Worm (Caenorhabditis elegans) whole organism, late embryonic: ENCODE results near the gene C14E2.3.

Source experiments
- K02D7.2 ChIP-seq: sonication (generic microtip); optimal IDR thresholded peaks from 2 replicates; lab custom pipeline; 2017; ENCODE audit warnings: mild to moderate bottlenecking, missing genetic modification characterization, missing compliant biosample characterization
- K09A11.1 ChIP-seq: sonication (generic microtip); optimal IDR thresholded peaks from 2 replicates; lab custom pipeline; 2017; ENCODE audit warnings: antibody characterized with exemption, mild to moderate bottlenecking, missing genetic modification characterization, missing compliant biosample characterization; ENCODE audit not compliant: insufficient read depth
- Y22D7AL.16 ChIP-seq: sonication (generic microtip); optimal IDR thresholded peaks from 2 replicates; lab custom pipeline; 2016; ENCODE audit warnings: missing genetic modification characterization, missing compliant biosample characterization
- ama-1 ChIP-seq: fragments of 150-350 bp; optimal IDR thresholded peaks from 2 replicates; lab custom pipeline; 2014
- ceh-14 ChIP-seq: sonication (generic microtip); optimal IDR thresholded peaks from 2 replicates; lab custom pipeline; 2016; ENCODE audit warnings: missing genotype, missing genetic modification characterization, missing compliant biosample characterization
- ceh-18 ChIP-seq: sonication (generic microtip); optimal IDR thresholded peaks from 2 replicates; lab custom pipeline; 2016; ENCODE audit warnings: missing genetic modification characterization, missing compliant biosample characterization
- ceh-22 ChIP-seq: sonication (generic microtip); optimal IDR thresholded peaks from 2 replicates; lab custom pipeline; 2017; ENCODE audit warnings: missing biosample characterization, missing genetic modification characterization
- ceh-31 ChIP-seq: sonication (generic microtip); optimal IDR thresholded peaks from 2 replicates; lab custom pipeline; 2016; ENCODE audit warnings: missing genetic modification characterization, missing compliant biosample characterization
- ceh-45 ChIP-seq: fragments of 200-800 bp; sonication (Bioruptor generic); IDR thresholded peaks from 2 replicates; pipeline ENCODE4 v1.3.6; 2022; ENCODE audit warnings: missing genetic modification reagents, missing genetic modification characterization, missing compliant biosample characterization
- ceh-9 ChIP-seq: sonication (generic microtip); optimal IDR thresholded peaks from 2 replicates; lab custom pipeline; 2016; ENCODE audit warnings: mild to moderate bottlenecking, missing genetic modification characterization, inconsistent platforms, missing compliant biosample characterization
- che-1 ChIP-seq: sonication (generic microtip); optimal IDR thresholded peaks from 2 replicates; lab custom pipeline; 2016; ENCODE audit warnings: mild to moderate bottlenecking, missing genetic modification characterization, missing compliant biosample characterization
- dve-1 ChIP-seq: sonication (generic microtip); optimal IDR thresholded peaks from 2 replicates; lab custom pipeline; 2017; ENCODE audit warnings: antibody characterized with exemption, mild to moderate bottlenecking, missing genetic modification characterization, missing compliant biosample characterization
- elt-2 ChIP-seq: sonication (generic microtip); optimal IDR thresholded peaks from 2 replicates; lab custom pipeline; 2016; ENCODE audit warnings: missing genetic modification reagents, missing genetic modification characterization, missing compliant biosample characterization
- elt-4 ChIP-seq: sonication (generic microtip); optimal IDR thresholded peaks from 2 replicates; lab custom pipeline; 2016; ENCODE audit warnings: missing genetic modification characterization, missing compliant biosample characterization
- fax-1 ChIP-seq: sonication (generic microtip); optimal IDR thresholded peaks from 2 replicates; lab custom pipeline; 2016; ENCODE audit warnings: missing genotype, missing genetic modification characterization, missing compliant biosample characterization
- fkh-10 ChIP-seq: fragments of 150-350 bp; optimal IDR thresholded peaks from 2 replicates; lab custom pipeline; 2014; ENCODE audit warnings: missing biosample characterization, missing genetic modification reagents, missing genetic modification characterization
- hlh-13 ChIP-seq: fragments of 200-800 bp; sonication (Bioruptor generic); optimal IDR thresholded peaks from 2 replicates; lab custom pipeline; 2018; ENCODE audit warnings: mild to moderate bottlenecking, missing genetic modification characterization, missing compliant biosample characterization
- hlh-15 ChIP-seq: sonication (generic microtip); optimal IDR thresholded peaks from 2 replicates; lab custom pipeline; 2016; ENCODE audit warnings: missing genetic modification characterization, missing compliant biosample characterization
- hlh-30 ChIP-seq: sonication (generic microtip); optimal IDR thresholded peaks from 2 replicates; lab custom pipeline; 2017; ENCODE audit warnings: antibody characterized with exemption, missing genetic modification characterization, missing compliant biosample characterization; ENCODE audit not compliant: insufficient read depth
- hlh-6 ChIP-seq: sonication (generic microtip); optimal IDR thresholded peaks from 2 replicates; lab custom pipeline; 2016; ENCODE audit warnings: missing genotype, missing genetic modification characterization, missing compliant biosample characterization
- hlh-8 ChIP-seq: sonication (generic microtip); optimal IDR thresholded peaks from 2 replicates; lab custom pipeline; 2016; ENCODE audit warnings: missing genotype, missing genetic modification characterization, missing compliant biosample characterization
- madf-2 ChIP-seq: sonication (generic microtip); optimal IDR thresholded peaks from 2 replicates; lab custom pipeline; 2017; ENCODE audit warnings: missing genetic modification characterization, missing compliant biosample characterization
- mec-3 ChIP-seq: sonication (generic microtip); optimal IDR thresholded peaks from 2 replicates; lab custom pipeline; 2016; ENCODE audit warnings: borderline replicate concordance, missing genetic modification characterization, missing compliant biosample characterization
- npax-4 ChIP-seq: sonication (generic microtip); optimal IDR thresholded peaks from 2 replicates; lab custom pipeline; 2016; ENCODE audit warnings: missing genetic modification characterization, missing compliant biosample characterization
- odd-2 ChIP-seq: sonication (generic microtip); optimal IDR thresholded peaks from 2 replicates; lab custom pipeline; 2017; ENCODE audit warnings: antibody characterized with exemption, mild to moderate bottlenecking, missing genetic modification characterization, missing compliant biosample characterization
- pha-2 ChIP-seq: sonication (generic microtip); optimal IDR thresholded peaks from 2 replicates; lab custom pipeline; 2017; ENCODE audit warnings: mild to moderate bottlenecking, missing genetic modification characterization, missing compliant biosample characterization
- pha-4 ChIP-seq: fragments of 150-350 bp; optimal IDR thresholded peaks from 2 replicates; lab custom pipeline; 2018; ENCODE audit warnings: missing biosample characterization, missing genetic modification reagents, missing genetic modification characterization
- pqm-1 ChIP-seq: sonication (generic microtip); optimal IDR thresholded peaks from 2 replicates; lab custom pipeline; 2016; ENCODE audit warnings: missing genetic modification characterization, missing compliant biosample characterization
- sdc-2 ChIP-seq: sonication (generic microtip); optimal IDR thresholded peaks from 2 replicates; lab custom pipeline; 2016; ENCODE audit warnings: missing genotype, missing genetic modification characterization, missing compliant biosample characterization
- sox-2 ChIP-seq: fragments of 200-800 bp; sonication (Bioruptor generic); IDR thresholded peaks from 2 replicates; pipeline ENCODE4 v1.3.6; 2022; ENCODE audit warnings: missing genetic modification reagents, missing genetic modification characterization, missing compliant biosample characterization
- sox-4 ChIP-seq: sonication (generic microtip); optimal IDR thresholded peaks from 2 replicates; lab custom pipeline; 2017; ENCODE audit warnings: mild to moderate bottlenecking, missing genetic modification characterization, inconsistent platforms, missing compliant biosample characterization
- syd-9 ChIP-seq: sonication (generic microtip); optimal IDR thresholded peaks from 2 replicates; lab custom pipeline; 2016; ENCODE audit warnings: mild to moderate bottlenecking, missing genetic modification characterization, moderate library complexity, missing compliant biosample characterization
- tbx-7 ChIP-seq: sonication (generic microtip); optimal IDR thresholded peaks from 2 replicates; lab custom pipeline; 2016; ENCODE audit warnings: missing genotype, missing genetic modification characterization, missing compliant biosample characterization
- unc-3 ChIP-seq, 2 experiments: fragments of 200-800 bp in 1 of 2; sonication (Bioruptor generic) in 1 of 2; sonication (generic microtip) in 1 of 2; conservative IDR thresholded peaks in 1 of 2; optimal IDR thresholded peaks in 1 of 2; 2 replicates each; pipeline versions ENCODE4 v1.3.6 to Lab custom; 2016 to 2022; ENCODE audit warnings: missing compliant biosample characterization in 2 of 2, missing genetic modification characterization in 2 of 2, missing genetic modification reagents in 1 of 2
- zip-5 ChIP-seq: sonication (generic microtip); optimal IDR thresholded peaks from 2 replicates; lab custom pipeline; 2016; ENCODE audit warnings: missing genetic modification characterization, missing compliant biosample characterization
- ztf-16 ChIP-seq: sonication (generic microtip); optimal IDR thresholded peaks from 2 replicates; lab custom pipeline; 2017; ENCODE audit warnings: missing genetic modification characterization, missing compliant biosample characterization

C14E2.3 gene

DNA sequence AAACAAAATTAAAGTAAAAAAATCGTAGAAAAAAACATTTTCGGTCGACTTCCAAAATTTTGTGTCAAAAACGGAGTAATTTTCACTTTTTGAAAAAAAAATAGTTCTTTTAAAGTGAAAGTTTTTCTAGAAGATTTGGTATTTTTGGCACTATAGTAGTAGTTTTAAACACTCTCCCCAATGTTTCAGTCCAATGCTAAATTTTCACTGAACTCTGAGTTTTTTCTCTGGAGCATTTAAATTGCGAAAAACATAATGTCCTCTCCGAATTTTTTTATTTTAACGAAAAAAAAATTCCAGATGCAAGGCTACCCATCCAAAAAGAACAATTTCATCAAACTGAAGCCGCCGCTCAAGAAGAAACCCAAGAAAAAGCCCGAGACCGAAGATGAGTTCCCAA is 4.8 kb upstream of the C14E2.3 start, which contains the start of gene C14E2.7:
Gene C14E2.7, plus strand, starts transcription at position 301 of the 400 bp plus-strand sequence.
- TF ChIP-seq K02D7.2 (tag; lab: Kevin White, UChicago) = no peak
- no peak for TF ChIP-seq ama-1 (lab: Kevin White, UChicago)
- TF ChIP-seq elt-2 (tag; lab: Kevin White, UChicago) = no peak

DNA sequence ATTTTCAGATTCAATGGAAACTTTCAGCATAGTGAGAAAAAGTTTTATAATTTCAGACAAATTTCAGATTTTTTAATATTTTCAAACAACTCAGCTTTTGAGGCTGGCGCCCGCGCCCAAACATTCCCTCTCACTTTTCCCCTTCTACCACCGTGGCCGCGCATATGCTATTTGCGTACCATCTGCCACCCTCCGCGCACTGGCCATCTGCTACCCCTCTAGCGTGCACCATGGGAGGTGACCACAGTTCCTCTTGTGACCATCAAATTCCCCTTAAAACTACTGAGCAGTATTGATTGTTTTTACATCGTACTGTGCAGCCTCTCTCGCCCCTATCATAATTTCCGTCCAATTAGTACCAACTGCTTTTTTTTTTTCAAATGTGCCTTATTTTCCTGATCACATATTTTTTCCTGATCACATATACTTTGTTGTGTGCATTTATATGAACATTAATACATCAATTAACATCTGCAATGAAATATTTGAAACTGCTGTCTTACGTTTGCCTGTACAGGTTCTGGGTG is 10.3 kb downstream of the C14E2.3 start, which contains the start of gene C14E2.11:
Gene C14E2.11, plus strand, starts transcription at position 477 of the 527 bp plus-strand sequence.
- TF ChIP-seq hlh-6 (tag; lab: Kevin White, UChicago) = no peak
- TF ChIP-seq sdc-2 (tag; lab: Kevin White, UChicago) = peak; percentile 23
- TF ChIP-seq, all 69 proteins: peak for 1

DNA sequence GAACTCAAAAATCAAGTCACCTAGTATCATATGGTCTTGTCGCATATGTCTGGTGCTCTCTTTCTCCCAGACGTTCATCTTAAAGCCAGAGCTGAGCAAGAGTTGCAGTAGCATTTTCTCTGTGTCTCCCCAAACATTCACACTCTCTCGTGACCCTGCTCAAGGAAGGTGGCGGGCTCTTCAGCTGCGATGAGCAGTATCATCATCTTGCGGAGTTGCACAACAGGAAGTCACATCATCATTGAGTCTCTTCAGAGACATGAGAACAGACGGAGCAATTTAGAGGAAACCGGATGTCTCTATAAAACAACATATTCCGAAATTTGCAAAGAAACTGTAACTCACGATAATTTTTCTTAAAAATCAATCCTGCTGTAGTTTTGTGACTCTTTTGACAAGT is 12.8 kb downstream of the C14E2.3 start:
- no peak for TF ChIP-seq mec-3
- no peak for TF ChIP-seq odd-2 (tag; lab: Kevin White, UChicago)
- no peak for TF ChIP-seq hlh-30 (tag; lab: Kevin White, UChicago)
- TF ChIP-seq unc-3 (GFP tag; conservative IDR thresholded peaks at IDR 0.05; lab: Robert Waterston, UW) = no peak
- no peak for TF ChIP-seq unc-3 (tag; optimal IDR thresholded peaks at IDR 0.05; lab: Kevin White, UChicago)
- TF ChIP-seq ceh-31 (tag; lab: Kevin White, UChicago) = no peak
- TF ChIP-seq ceh-18 (tag; lab: Kevin White, UChicago) = no peak
- TF ChIP-seq elt-4 (tag; lab: Kevin White, UChicago) = no peak
- no peak for TF ChIP-seq ceh-45 (GFP tag; lab: Robert Waterston, UW)
- TF ChIP-seq pqm-1 (tag; lab: Kevin White, UChicago) = no peak
- TF ChIP-seq tbx-7 (tag; lab: Kevin White, UChicago) = no peak
- TF ChIP-seq, all 69 proteins: peak for 0

DNA sequence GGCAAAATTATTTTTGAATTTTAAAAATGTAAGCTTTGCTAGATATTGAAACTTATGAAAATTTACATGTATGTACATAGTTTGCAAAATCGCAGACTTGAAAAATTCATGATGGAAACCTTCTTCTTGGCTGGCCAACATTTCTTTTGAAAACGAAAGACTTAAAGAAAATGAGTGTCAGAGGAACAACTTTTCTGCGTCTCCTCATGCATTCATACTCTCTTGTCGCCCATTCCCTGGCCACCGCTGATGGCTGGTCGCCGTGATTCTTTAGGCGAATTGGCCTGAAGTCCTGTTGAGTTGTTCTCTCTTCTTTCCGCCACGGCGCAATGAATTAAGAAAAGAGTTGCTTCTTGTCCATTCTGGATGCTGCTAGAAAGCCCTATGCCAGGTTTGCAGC is 15.3 kb downstream of the C14E2.3 start:
- no peak for TF ChIP-seq hlh-15 (tag; lab: Kevin White, UChicago)
- no peak for TF ChIP-seq ceh-9 (tag; lab: Kevin White, UChicago)
- no peak for TF ChIP-seq hlh-30 (tag; lab: Kevin White, UChicago)
- TF ChIP-seq tbx-7 (tag; lab: Kevin White, UChicago) = no peak
- no peak for TF ChIP-seq K09A11.1 (tag; lab: Kevin White, UChicago)
- TF ChIP-seq K02D7.2 (tag; lab: Kevin White, UChicago) = no peak
- TF ChIP-seq che-1 (tag; lab: Kevin White, UChicago) = no peak
- TF ChIP-seq npax-4 (tag; lab: Kevin White, UChicago) = no peak
- no peak for TF ChIP-seq pha-4 (tag; lab: Kevin White, UChicago)
- TF ChIP-seq hlh-13 (GFP tag; lab: Kevin White, UChicago) = no peak
- TF ChIP-seq ceh-14 = no peak

DNA sequence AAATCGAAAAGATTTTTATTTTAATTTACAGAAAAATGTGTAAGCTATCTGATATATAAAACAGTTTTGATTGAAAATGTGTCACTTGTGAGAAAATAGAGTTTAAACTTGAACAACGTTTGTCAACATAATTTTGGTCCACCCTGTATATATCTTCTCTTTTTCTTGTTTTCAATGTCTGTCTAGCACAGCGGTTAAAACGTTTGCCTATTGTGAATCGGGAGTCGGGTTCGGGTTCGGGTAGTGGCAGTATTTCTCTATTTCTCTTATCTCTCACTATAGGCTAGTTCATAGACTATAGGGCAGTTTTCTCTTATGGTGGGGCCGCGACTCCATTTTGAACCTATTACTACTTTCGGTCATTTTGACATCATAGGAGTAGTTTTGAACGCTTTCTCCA is 20.2 kb downstream of the C14E2.3 start:
- TF ChIP-seq K09A11.1 (tag; lab: Kevin White, UChicago) (no peak), ztf-16 (no peak), pqm-1 (tag; lab: Kevin White, UChicago) (no peak), hlh-15 (tag; lab: Kevin White, UChicago) (no peak), fkh-10 (no peak), hlh-8 (tag; lab: Kevin White, UChicago) (no peak), madf-2 (no peak), npax-4 (tag; lab: Kevin White, UChicago) (no peak), dve-1 (tag; lab: Kevin White, UChicago) (no peak)

DNA sequence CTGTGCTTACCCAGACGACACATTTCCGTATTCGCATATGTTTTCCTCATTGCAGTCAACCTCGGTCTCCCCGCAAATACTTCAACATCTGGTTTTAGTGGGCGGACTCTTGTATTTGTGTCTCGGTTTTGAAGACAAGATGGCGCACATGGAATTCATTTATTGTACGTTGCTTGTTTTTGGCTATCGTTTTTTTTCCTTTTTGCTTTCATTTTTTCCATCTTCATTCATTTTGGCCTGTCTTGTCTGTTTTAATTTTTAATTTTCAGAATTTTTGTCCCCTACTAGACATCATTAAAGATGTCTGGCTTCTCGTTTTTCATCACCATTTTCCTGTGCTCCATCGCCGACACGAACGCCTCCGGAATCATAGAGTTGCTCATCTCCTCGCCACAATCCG is 24.7 kb downstream of the C14E2.3 start, which contains the start of gene arg-1:
Gene arg-1, plus strand, starts transcription at position 301 of the 400 bp plus-strand sequence.
- TF ChIP-seq ceh-22 (tag; lab: Kevin White, UChicago) = no peak
- no peak for TF ChIP-seq hlh-30 (tag; lab: Kevin White, UChicago)
- TF ChIP-seq syd-9 (tag; lab: Kevin White, UChicago) = no peak
- TF ChIP-seq pha-2 (tag; lab: Kevin White, UChicago) = no peak
- no peak for TF ChIP-seq sox-2
- TF ChIP-seq npax-4 (tag; lab: Kevin White, UChicago) = no peak
- no peak for TF ChIP-seq fax-1
- no peak for TF ChIP-seq sox-4 (tag; lab: Kevin White, UChicago)
- no peak for TF ChIP-seq ceh-45 (GFP tag; lab: Robert Waterston, UW)
- TF ChIP-seq ceh-18 (tag; lab: Kevin White, UChicago) = no peak
- no peak for TF ChIP-seq hlh-6 (tag; lab: Kevin White, UChicago)
- TF ChIP-seq Y22D7AL.16 (tag; lab: Kevin White, UChicago) = no peak
- TF ChIP-seq zip-5 = no peak
- TF ChIP-seq, all 69 proteins: peak for 0
